Fruit fly (Drosophila melanogaster): Measurements from ENCODE around the gene btsz.
A peak's percentile ranks its signal among the peaks of the same experiment; 100 is the strongest.

Gene btsz

dm6 chr3R:14898280-14898756 lies 23.0 kb upstream of the btsz start, which contains the start of the genes Nup93-2 and CG3817 (continued):
- TF ChIP-seq CG30403 (GFP tag; optimal IDR thresholded peaks at IDR 0.05): peak; percentile 88
- no peak for TF ChIP-seq CG4707 (GFP tag; optimal IDR thresholded peaks at IDR 0.05)
- TF ChIP-seq ara (GFP tag; IDR thresholded peaks at IDR 0.05): 0 out of 2 replicates have a peak, but pooled peaks have one; percentile 50
- no peak for TF ChIP-seq bowl (GFP tag; IDR thresholded peaks at IDR 0.05)
- TF ChIP-seq nerfin-1 (tag; optimal IDR thresholded peaks at IDR 0.05): peak; percentile 80
- no peak for TF ChIP-seq CG3995 (GFP tag; optimal IDR thresholded peaks at IDR 0.05)
- peak; percentile 74 for TF ChIP-seq lab (GFP tag; optimal IDR thresholded peaks at IDR 0.05)
- no peak for TF ChIP-seq ac (GFP tag; optimal IDR thresholded peaks at IDR 0.05)
- TF ChIP-seq sens (GFP tag): peak; percentile 89
- TF ChIP-seq pnt (GFP tag; optimal IDR thresholded peaks at IDR 0.05): peak; percentile 50
- peak in 1 of 3 experiments; percentile 53 for TF ChIP-seq Stat92E (GFP tag; optimal IDR thresholded peaks at IDR 0.05)
- TF ChIP-seq CG15696 (tag; optimal IDR thresholded peaks at IDR 0.05): peak; percentile 17
- TF ChIP-seq mam (GFP tag; optimal IDR thresholded peaks at IDR 0.05): peak; percentile 67
- no peak for TF ChIP-seq CG2202 (tag; optimal IDR thresholded peaks at IDR 0.05)
- 0 out of 3 replicates have a peak, but pooled peaks have one; percentile 36 for TF ChIP-seq H15 (GFP tag; IDR thresholded peaks at IDR 0.05)
- peak; percentile 36 for TF ChIP-seq CG10209 (GFP tag; optimal IDR thresholded peaks at IDR 0.05)
- no peak for TF ChIP-seq dati (GFP tag; IDR thresholded peaks at IDR 0.05)
- TF ChIP-seq E2f2 (GFP tag; IDR thresholded peaks at IDR 0.05): peak; percentile 43
- peak; percentile 70 for TF ChIP-seq CG14860 (GFP tag; IDR thresholded peaks at IDR 0.05; ENCODE audit: partially characterized antibody)
- TF ChIP-seq CG5180 (GFP tag; optimal IDR thresholded peaks at IDR 0.05): peak; percentile 15
- no peak for TF ChIP-seq CG8478 (optimal IDR thresholded peaks at IDR 0.05)
- no peak for TF ChIP-seq CG15479 (GFP tag; optimal IDR thresholded peaks at IDR 0.05)
- TF ChIP-seq Usf (GFP tag; optimal IDR thresholded peaks at IDR 0.05): peak; percentile 56
- no peak for TF ChIP-seq br (optimal IDR thresholded peaks at IDR 0.05)
- TF ChIP-seq CG18764 (GFP tag; optimal IDR thresholded peaks at IDR 0.05): peak; percentile 7
- peak; percentile 40 for TF ChIP-seq CG18619 (GFP tag; optimal IDR thresholded peaks at IDR 0.05)
- TF ChIP-seq HLH3B (GFP tag; IDR thresholded peaks at IDR 0.05): no peak
- peak; percentile 60 for TF ChIP-seq Rx (GFP tag; IDR thresholded peaks at IDR 0.05)
- TF ChIP-seq croc (GFP tag; conservative IDR thresholded peaks at IDR 0.05): no peak
- TF ChIP-seq Meics (GFP tag; optimal IDR thresholded peaks at IDR 0.05): peak; percentile 64
- TF ChIP-seq trh (GFP tag; optimal IDR thresholded peaks at IDR 0.05): peak; percentile 67
- no peak for TF ChIP-seq Spps (tag; optimal IDR thresholded peaks at IDR 0.05)
- peak; percentile 70 for TF ChIP-seq kay (GFP tag; optimal IDR thresholded peaks at IDR 0.05)
- TF ChIP-seq CG34224 (GFP tag; IDR thresholded peaks at IDR 0.05; ENCODE audit: partially characterized antibody): no peak
- no peak for TF ChIP-seq usp (GFP tag; optimal IDR thresholded peaks at IDR 0.05)
- TF ChIP-seq klu (GFP tag; IDR thresholded peaks at IDR 0.05): peak; percentile 86
- TF ChIP-seq Blimp-1 (GFP tag; optimal IDR thresholded peaks at IDR 0.05): peak; percentile 21
- TF ChIP-seq sima (GFP tag; optimal IDR thresholded peaks at IDR 0.05): no peak
- TF ChIP-seq CG9817 (tag; optimal IDR thresholded peaks at IDR 0.05): peak; percentile 89
- no peak for TF ChIP-seq CG12769 (tag; optimal IDR thresholded peaks at IDR 0.05)
- TF ChIP-seq CG10366 (GFP tag; IDR thresholded peaks at IDR 0.05): peak; percentile 56
- TF ChIP-seq cas (GFP tag; IDR thresholded peaks at IDR 0.05): peak; percentile 54; the same call in 1 of the 2 replicates
- peak; percentile 56 for TF ChIP-seq CG7372 (GFP tag; IDR thresholded peaks at IDR 0.05)
- no peak for TF ChIP-seq Sox100B (GFP tag; optimal IDR thresholded peaks at IDR 0.05)
- TF ChIP-seq Deaf1 (tag; optimal IDR thresholded peaks at IDR 0.05): peak; percentile 13
- peak; percentile 70 for TF ChIP-seq vvl (GFP tag; IDR thresholded peaks at IDR 0.05)
- no peak for TF ChIP-seq sr (GFP tag; IDR thresholded peaks at IDR 0.05)
- no peak for TF ChIP-seq CG17568 (GFP tag; optimal IDR thresholded peaks at IDR 0.05)
- no peak for TF ChIP-seq CG33557 (GFP tag; optimal IDR thresholded peaks at IDR 0.05)
- peak; percentile 71 for TF ChIP-seq NfI (GFP tag; optimal IDR thresholded peaks at IDR 0.05)
- TF ChIP-seq pzg (GFP tag; optimal IDR thresholded peaks at IDR 0.05): peak; percentile 37
